Worm (Caenorhabditis elegans): ENCODE results near the gene pfn-2.

ce11 chrX:5372638-5373037, 18.8 kb upstream of the pfn-2 start, which contains the start of gene F35C8.8:
- TF ChIP-seq unc-62 (GFP tag; optimal IDR thresholded peaks at IDR 0.05) (no peak), ztf-22 (GFP tag; optimal IDR thresholded peaks at IDR 0.05) (no peak), somi-1 (GFP tag; optimal IDR thresholded peaks at IDR 0.05) (no peak), lsy-27 (tag; optimal IDR thresholded peaks at IDR 0.05; ENCODE audit: borderline replicate concordance, insufficient read depth) (no peak), dpl-1 (GFP tag; optimal IDR thresholded peaks at IDR 0.05) (no peak)

Data from whole organism, young adult.